Worm (Caenorhabditis elegans) whole organism, L1 larva: ENCODE results near the gene rpn-11.

Experiments
- C16A3.4 ChIP-seq: fragments of 150-350 bp; optimal IDR thresholded peaks from 2 replicates; lab custom pipeline; 2014; ENCODE audit warnings: missing biosample characterization, missing genetic modification characterization
- aly-2 ChIP-seq: fragments of 150-350 bp; optimal IDR thresholded peaks from 2 replicates; lab custom pipeline; 2014; ENCODE audit warnings: missing biosample characterization, missing genetic modification characterization
- blmp-1 ChIP-seq: fragments of 150-350 bp; optimal IDR thresholded peaks from 2 replicates; lab custom pipeline; 2014; ENCODE audit warnings: missing biosample characterization, missing genetic modification characterization
- ceh-63 ChIP-seq: fragments of 200-800 bp; sonication (Bioruptor generic); optimal IDR thresholded peaks from 2 replicates; lab custom pipeline; 2018; ENCODE audit warnings: mild to moderate bottlenecking, missing genetic modification characterization, missing compliant biosample characterization
- ceh-88 ChIP-seq: fragments of 200-800 bp; sonication (Bioruptor generic); IDR thresholded peaks from 2 replicates; pipeline ENCODE4 v1.3.6; 2022; ENCODE audit warnings: missing genetic modification characterization, missing compliant biosample characterization
- ces-1 ChIP-seq: fragments of 150-350 bp; optimal IDR thresholded peaks from 2 replicates; lab custom pipeline; 2014; ENCODE audit warnings: missing biosample characterization, missing genetic modification reagents, missing genetic modification characterization
- dsc-1 ChIP-seq: sonication (generic microtip); optimal IDR thresholded peaks from 2 replicates; lab custom pipeline; 2016; ENCODE audit warnings: mild to moderate bottlenecking, missing genetic modification characterization, missing compliant biosample characterization
- efl-1 ChIP-seq, 4 experiments: fragments of 150-350 bp; optimal IDR thresholded peaks in 3 of 4; peaks in 1 of 4; 1 replicate in 1 of 4; 2 replicates in 3 of 4; lab custom pipeline; 2014; ENCODE audit warnings: missing biosample characterization in 2 of 4, missing genetic modification characterization in 2 of 4, missing genetic modification reagents in 2 of 4
- egl-13 ChIP-seq: sonication (generic microtip); optimal IDR thresholded peaks from 2 replicates; lab custom pipeline; 2016; ENCODE audit warnings: missing genotype, missing genetic modification reagents, missing genetic modification characterization, missing compliant biosample characterization
- elt-2 ChIP-seq: sonication (generic microtip); optimal IDR thresholded peaks from 2 replicates; lab custom pipeline; 2016; ENCODE audit warnings: missing genetic modification characterization, mild to moderate bottlenecking, inconsistent platforms, missing compliant biosample characterization, missing genetic modification reagents
- elt-3 ChIP-seq, 6 experiments: fragments of 150-350 bp in 1 of 6; sonication (generic microtip); optimal IDR thresholded peaks; 2 replicates each; lab custom pipeline; 2017 to 2018; ENCODE audit warnings: missing biosample characterization in 6 of 6, missing genetic modification characterization in 6 of 6, inconsistent platforms in 1 of 6
- fos-1 ChIP-seq: fragments of 150-350 bp; optimal IDR thresholded peaks from 2 replicates; lab custom pipeline; 2014; ENCODE audit warnings: missing biosample characterization, missing genetic modification characterization
- grh-1 ChIP-seq: fragments of 200-800 bp; sonication (Bioruptor generic); IDR thresholded peaks from 2 replicates; pipeline ENCODE4 v1.3.6; 2022; ENCODE audit warnings: missing genetic modification reagents, missing genetic modification characterization, missing compliant biosample characterization
- hlh-4 ChIP-seq: sonication (generic microtip); optimal IDR thresholded peaks from 2 replicates; lab custom pipeline; 2016; ENCODE audit warnings: mild to moderate bottlenecking, missing genetic modification characterization, missing compliant biosample characterization
- hpl-2 ChIP-seq: fragments of 150-350 bp; optimal IDR thresholded peaks from 2 replicates; lab custom pipeline; 2014; ENCODE audit warnings: missing biosample characterization, missing genetic modification reagents, missing genetic modification characterization
- isw-1 ChIP-seq: fragments of 200-800 bp; sonication (Bioruptor generic); IDR thresholded peaks from 2 replicates; pipeline ENCODE4 v1.3.6; 2022; ENCODE audit warnings: missing genetic modification characterization, missing compliant biosample characterization
- jun-1 ChIP-seq: fragments of 150-350 bp; optimal IDR thresholded peaks from 2 replicates; lab custom pipeline; 2014; ENCODE audit warnings: missing biosample characterization, missing genetic modification reagents, missing genetic modification characterization
- lin-13 ChIP-seq: fragments of 150-350 bp; optimal IDR thresholded peaks from 2 replicates; lab custom pipeline; 2014; ENCODE audit warnings: missing biosample characterization, missing genetic modification reagents, missing genetic modification characterization
- lin-14 ChIP-seq: fragments of 200-800 bp; sonication (Bioruptor generic); optimal IDR thresholded peaks from 2 replicates; lab custom pipeline; 2018; ENCODE audit warnings: mild to moderate bottlenecking, missing genetic modification characterization, moderate library complexity, missing compliant biosample characterization
- lin-15B ChIP-seq: fragments of 150-350 bp; sonication (generic microtip); optimal IDR thresholded peaks from 3 replicates; lab custom pipeline; 2014; ENCODE audit warnings: missing biosample characterization, missing genetic modification characterization
- lin-35 ChIP-seq, 2 experiments: fragments of 150-350 bp; optimal IDR thresholded peaks; 2 replicates each; lab custom pipeline; 2014; ENCODE audit warnings: missing biosample characterization in 2 of 2, missing genetic modification characterization in 2 of 2, missing genetic modification reagents in 2 of 2
- lir-3 ChIP-seq: sonication (generic microtip); optimal IDR thresholded peaks from 2 replicates; lab custom pipeline; 2016; ENCODE audit warnings: mild to moderate bottlenecking, missing genetic modification characterization, moderate library complexity, missing compliant biosample characterization; ENCODE audit not compliant: poor library complexity
- mdl-1 ChIP-seq, 2 experiments: fragments of 150-350 bp; optimal IDR thresholded peaks; 2 replicates each; lab custom pipeline; 2014 to 2017; ENCODE audit warnings: missing biosample characterization in 2 of 2, missing genetic modification characterization in 2 of 2, inconsistent platforms in 1 of 2
- mef-2 ChIP-seq: fragments of 150-350 bp; optimal IDR thresholded peaks from 2 replicates; lab custom pipeline; 2014; ENCODE audit warnings: missing biosample characterization, missing genetic modification characterization
- mep-1 ChIP-seq: fragments of 150-350 bp; optimal IDR thresholded peaks from 2 replicates; lab custom pipeline; 2014; ENCODE audit warnings: missing biosample characterization, missing genetic modification characterization
- nhr-11 ChIP-seq: fragments of 150-350 bp; optimal IDR thresholded peaks from 2 replicates; lab custom pipeline; 2014; ENCODE audit warnings: missing biosample characterization, missing genetic modification characterization
- nhr-47 ChIP-seq: sonication (generic microtip); optimal IDR thresholded peaks from 2 replicates; lab custom pipeline; 2016; ENCODE audit warnings: mild to moderate bottlenecking, missing genetic modification characterization, moderate library complexity, missing compliant biosample characterization
- nhr-77 ChIP-seq: fragments of 150-350 bp; optimal IDR thresholded peaks from 2 replicates; lab custom pipeline; 2014; ENCODE audit warnings: missing biosample characterization, missing genetic modification characterization
- nhr-85 ChIP-seq: sonication (generic microtip); peaks from one replicate; lab custom pipeline; 2016; ENCODE audit warnings: missing genetic modification characterization, inconsistent platforms, missing compliant biosample characterization
- pqm-1 ChIP-seq: sonication (generic microtip); optimal IDR thresholded peaks from 3 replicates; lab custom pipeline; 2017; ENCODE audit warnings: missing biosample characterization, missing genetic modification characterization
- snu-23 ChIP-seq: sonication (generic microtip); optimal IDR thresholded peaks from 2 replicates; lab custom pipeline; 2016; ENCODE audit warnings: missing genetic modification characterization, missing compliant biosample characterization
- sox-4 ChIP-seq: sonication (generic microtip); optimal IDR thresholded peaks from 2 replicates; lab custom pipeline; 2016; ENCODE audit warnings: missing genetic modification characterization, missing compliant biosample characterization
- sptf-1 ChIP-seq: fragments of 150-350 bp; optimal IDR thresholded peaks from 2 replicates; lab custom pipeline; 2014; ENCODE audit warnings: missing biosample characterization, missing genetic modification characterization
- unc-130 ChIP-seq: fragments of 150-350 bp; optimal IDR thresholded peaks from 2 replicates; lab custom pipeline; 2017; ENCODE audit warnings: missing biosample characterization, missing genetic modification characterization, inconsistent platforms
- unc-98 ChIP-seq: fragments of 200-800 bp; sonication (Bioruptor generic); IDR thresholded peaks from 2 replicates; pipeline ENCODE4 v1.3.6; 2022; ENCODE audit warnings: missing genetic modification characterization, missing compliant biosample characterization
- xbp-1 ChIP-seq: sonication (generic microtip); optimal IDR thresholded peaks from 2 replicates; lab custom pipeline; 2016; ENCODE audit warnings: missing genetic modification characterization, missing compliant biosample characterization
- ztf-4 ChIP-seq: fragments of 150-350 bp; optimal IDR thresholded peaks from 2 replicates; lab custom pipeline; 2014; ENCODE audit warnings: missing biosample characterization, missing genetic modification characterization

Gene rpn-11

DNA sequence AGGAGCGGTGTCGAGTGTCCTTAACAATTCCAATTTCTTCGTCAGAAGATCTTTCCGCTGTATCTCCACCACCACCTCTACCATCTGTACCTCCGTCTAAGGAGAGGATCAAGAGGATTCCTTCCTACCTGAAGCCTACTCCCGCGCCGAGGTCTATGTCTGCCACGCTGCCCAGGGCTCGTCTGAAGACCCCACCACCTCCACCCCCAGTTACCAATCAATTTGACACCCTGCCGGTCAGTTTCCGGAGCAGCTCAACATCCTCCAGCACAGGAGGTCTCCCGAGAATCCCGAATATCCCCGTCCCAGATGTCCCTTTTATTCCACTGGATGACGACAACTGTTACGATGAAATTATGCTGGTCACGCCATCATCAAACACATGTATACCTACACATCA, 36.4 kb downstream of the rpn-11 start:
- TF ChIP-seq snu-23 (GFP tag; lab: Kevin White, UChicago) = no peak
- TF ChIP-seq unc-130 (tag; lab: Kevin White, UChicago) = no peak
- TF ChIP-seq dsc-1 = no peak
- no peak for TF ChIP-seq ceh-88
- no peak for TF ChIP-seq aly-2
- no peak for TF ChIP-seq ztf-4 (tag; lab: Kevin White, UChicago)

DNA sequence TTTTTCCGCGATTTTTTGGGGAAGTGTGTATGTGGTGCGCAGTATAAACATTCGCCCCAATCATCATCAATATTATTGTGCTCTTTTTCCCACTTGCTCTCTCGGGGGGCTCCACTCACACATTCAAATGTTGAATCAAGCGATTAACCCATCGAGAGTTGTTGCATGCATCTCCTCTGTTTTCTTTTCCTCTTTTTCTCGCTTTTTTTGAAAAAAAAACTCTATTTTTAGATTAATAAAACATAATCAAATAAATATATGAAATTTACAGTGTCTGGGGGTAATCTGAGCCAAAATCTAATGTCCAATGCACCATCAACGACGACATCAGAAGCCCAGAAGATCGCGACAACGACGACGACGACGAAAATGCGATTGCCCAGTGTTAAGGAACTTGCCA, 39.7 kb downstream of the rpn-11 start, which contains the start of gene ephx-1:
ephx-1 (plus strand) TSS at position 301 of the 400 bp plus-strand sequence.
- TF ChIP-seq mdl-1 (tag; optimal IDR thresholded peaks at IDR 0.05; lab: Kevin White, UChicago) (no peak), pqm-1 (tag; lab: Kevin White, UChicago) (no peak), hlh-4 (tag; lab: Kevin White, UChicago) (no peak), efl-1 (optimal IDR thresholded peaks at IDR 0.05; lab: Kevin White, UChicago) (no peak), efl-1 (GFP tag; optimal IDR thresholded peaks at IDR 0.05 in 1 of 2; lab: Kevin White, UChicago) (no peak), lin-35 (GFP tag; optimal IDR thresholded peaks at IDR 0.05; lab: Kevin White, UChicago) (no peak), unc-98 (GFP tag; lab: Robert Waterston, UW) (no peak), jun-1 (tag; lab: Kevin White, UChicago) (no peak), nhr-47 (tag; lab: Kevin White, UChicago) (no peak), mef-2 (tag; lab: Kevin White, UChicago) (no peak)

DNA sequence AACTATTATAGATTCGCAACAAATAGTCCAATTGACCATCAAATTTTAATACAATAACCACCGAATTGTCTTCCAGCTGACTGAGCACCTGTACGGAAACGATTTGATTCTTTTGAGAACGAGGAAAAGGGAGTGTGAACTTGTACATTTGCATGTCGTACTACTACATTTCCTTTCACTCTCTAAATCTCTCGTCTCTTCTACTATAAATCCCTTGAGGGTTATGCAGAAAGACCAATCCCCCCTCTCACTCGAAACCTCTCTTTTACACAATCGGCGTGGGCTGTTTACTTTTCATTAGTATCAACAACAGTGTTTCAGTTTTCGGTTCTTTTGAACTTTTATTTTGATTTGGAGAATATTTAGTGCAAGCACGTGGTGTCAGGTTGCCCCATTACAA, 42.2 kb downstream of the rpn-11 start:
- peak; percentile 29 for TF ChIP-seq lin-14 (GFP tag; lab: Kevin White, UChicago)
- TF ChIP-seq jun-1 (tag; lab: Kevin White, UChicago) = no peak
- TF ChIP-seq efl-1 (optimal IDR thresholded peaks at IDR 0.05; lab: Kevin White, UChicago) = no peak
- TF ChIP-seq efl-1 (GFP tag; optimal IDR thresholded peaks at IDR 0.05 in 1 of 2; lab: Kevin White, UChicago) = peak in 1 of 2 experiments; percentile 76

DNA sequence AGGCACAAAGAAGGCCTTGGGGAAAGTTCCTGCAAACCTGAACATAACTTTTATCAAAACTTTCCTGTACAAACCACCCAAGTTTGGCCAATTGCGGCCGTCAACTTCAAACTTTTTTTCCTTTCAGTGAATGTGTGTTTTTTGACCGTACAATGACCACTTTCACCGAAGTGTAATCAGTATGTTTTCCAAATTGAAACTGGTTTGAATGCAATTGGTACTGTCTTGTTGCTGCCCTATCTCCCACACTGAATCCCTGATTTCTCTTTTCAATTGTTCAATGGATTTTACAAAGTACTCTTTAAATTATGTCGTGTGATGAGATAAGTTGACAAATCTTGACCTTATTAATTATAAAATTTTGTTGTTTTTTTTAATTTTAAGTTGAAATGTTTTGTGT, 43.9 kb downstream of the rpn-11 start:
- no peak for TF ChIP-seq nhr-77 (tag; lab: Kevin White, UChicago)
- TF ChIP-seq ceh-63 (GFP tag; lab: Kevin White, UChicago) = no peak
- no peak for TF ChIP-seq sptf-1 (tag; lab: Kevin White, UChicago)
- no peak for TF ChIP-seq lir-3 (tag; lab: Kevin White, UChicago)
- TF ChIP-seq mep-1 (tag; lab: Kevin White, UChicago) = no peak
- TF ChIP-seq pqm-1 (tag; lab: Kevin White, UChicago) = no peak
- no peak for TF ChIP-seq ces-1
- no peak for TF ChIP-seq sox-4
- no peak for TF ChIP-seq xbp-1 (tag; lab: Kevin White, UChicago)
- peak; percentile 79 for TF ChIP-seq blmp-1
- 0 out of 2 replicates have a peak, but pooled peaks have one; percentile 28 for TF ChIP-seq grh-1
- TF ChIP-seq egl-13 (tag; lab: Kevin White, UChicago) = no peak
- no peak for TF ChIP-seq fos-1 (tag; lab: Kevin White, UChicago)
- no peak for TF ChIP-seq lin-13
- TF ChIP-seq unc-98 (GFP tag; lab: Robert Waterston, UW) = no peak
- TF ChIP-seq C16A3.4 (tag; lab: Kevin White, UChicago) = no peak
- no peak for TF ChIP-seq hpl-2 (GFP tag; lab: Kevin White, UChicago)
- TF ChIP-seq lin-15B (tag; lab: Kevin White, UChicago) = no peak
- TF ChIP-seq nhr-11 = no peak
- no peak for TF ChIP-seq isw-1
- TF ChIP-seq elt-3 (tag; optimal IDR thresholded peaks at IDR 0.05; lab: Kevin White, UChicago) = peak in 1 of 6 experiments; percentile 59
- TF ChIP-seq nhr-85 (tag; lab: Kevin White, UChicago) = peak; percentile 61

DNA sequence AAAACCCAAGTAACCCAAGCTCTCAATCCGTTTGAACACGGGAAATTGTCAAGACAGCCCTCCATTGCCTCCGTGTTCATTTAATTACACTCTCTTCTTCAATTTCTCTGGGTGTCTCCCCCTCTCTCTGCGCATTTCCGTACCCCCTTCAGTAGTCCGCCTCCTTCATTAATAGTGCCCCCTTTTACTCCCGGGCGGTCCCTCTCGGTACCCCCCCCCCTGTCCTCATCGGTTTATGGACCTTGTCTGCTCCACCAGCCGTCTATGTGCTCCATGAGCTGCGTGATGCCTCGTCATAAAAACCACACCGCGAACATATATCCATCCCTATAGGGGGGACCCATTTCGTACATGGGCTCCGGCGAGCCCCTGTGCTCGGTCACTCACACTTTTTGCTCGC, 44.8 kb downstream of the rpn-11 start:
- TF ChIP-seq elt-2 (tag; lab: Kevin White, UChicago) (no peak), lin-14 (GFP tag; lab: Kevin White, UChicago) (peak; percentile 9)
